Fruit fly (Drosophila melanogaster): Measurements from ENCODE around the gene Mbs.

Gene Mbs

DNA sequence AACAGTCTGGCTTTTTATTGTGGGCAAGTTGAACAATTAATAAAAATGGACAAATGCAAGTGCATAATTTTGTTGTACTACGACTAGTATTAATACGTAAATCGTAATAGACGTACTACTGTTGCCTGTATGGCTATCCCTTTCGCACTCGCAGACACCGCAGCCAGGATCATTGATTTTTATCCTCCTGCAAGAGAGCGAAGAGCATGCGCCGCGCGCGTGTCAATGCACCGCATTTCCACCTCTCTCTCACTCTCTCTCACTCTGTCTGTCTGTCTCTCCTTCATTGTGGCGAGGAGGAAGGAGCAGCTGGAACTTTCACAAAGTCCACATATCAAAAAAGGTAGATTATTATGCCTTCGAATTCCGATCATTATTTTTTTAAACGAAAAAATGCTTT lies 4.7 kb upstream of the Mbs start:
- peak; percentile 7 for TF ChIP-seq CG9139 (GFP tag; optimal IDR thresholded peaks at IDR 0.05)
- TF ChIP-seq CG6163 (GFP tag; IDR thresholded peaks at IDR 0.05): 0 out of 3 replicates have a peak, but pooled peaks have one; percentile 8
- TF ChIP-seq Eip78C (GFP tag): peak; percentile 20
- no peak for TF ChIP-seq CG6854 (GFP tag; optimal IDR thresholded peaks at IDR 0.05)

DNA sequence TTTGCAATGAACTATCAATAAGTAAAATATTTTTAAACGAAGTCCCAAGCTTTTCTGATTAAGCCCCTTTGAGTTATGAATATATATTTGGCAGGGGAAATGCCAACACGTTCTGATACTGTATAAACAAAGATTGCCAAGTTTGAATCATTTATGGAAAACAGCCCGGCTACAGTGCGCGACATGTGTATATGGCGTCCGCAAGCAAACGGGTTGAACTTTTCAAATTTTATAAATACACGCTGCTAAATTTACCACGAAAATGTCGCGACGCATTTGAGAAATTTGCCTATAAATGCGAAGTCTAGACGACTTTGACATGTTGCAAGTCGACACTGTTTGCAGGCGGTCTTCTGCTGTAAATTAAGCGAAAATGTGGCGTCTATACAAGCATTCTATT lies 3.7 kb upstream of the Mbs start:
- peak; percentile 65 for TF ChIP-seq Ets96B (tag; optimal IDR thresholded peaks at IDR 0.05)
- peak; percentile 88 for TF ChIP-seq svp (GFP tag)
- peak; percentile 71 for TF ChIP-seq CG10669 (GFP tag; optimal IDR thresholded peaks at IDR 0.05)
- TF ChIP-seq ss (GFP tag; optimal IDR thresholded peaks at IDR 0.05): peak; percentile 45 to 80
- peak; percentile 74 for TF ChIP-seq CG1621 (tag; optimal IDR thresholded peaks at IDR 0.05)
- TF ChIP-seq Blimp-1 (GFP tag; optimal IDR thresholded peaks at IDR 0.05): peak; percentile 41
- TF ChIP-seq CG6276 (GFP tag; optimal IDR thresholded peaks at IDR 0.05): peak; percentile 50
- peak; percentile 81 for TF ChIP-seq Sox102F (GFP tag; optimal IDR thresholded peaks at IDR 0.05)
- TF ChIP-seq Eip93F (GFP tag; optimal IDR thresholded peaks at IDR 0.05): peak; percentile 13
- peak; percentile 33 for TF ChIP-seq vri (GFP tag; optimal IDR thresholded peaks at IDR 0.05)
- peak; percentile 54 for TF ChIP-seq CG7368 (GFP tag; optimal IDR thresholded peaks at IDR 0.05)
- no peak for TF ChIP-seq fd85E (GFP tag; optimal IDR thresholded peaks at IDR 0.05)
- peak; percentile 81 for TF ChIP-seq CG6163 (GFP tag; IDR thresholded peaks at IDR 0.05)
- TF ChIP-seq CG32006 (GFP tag; optimal IDR thresholded peaks at IDR 0.05): peak; percentile 64
- no peak for TF ChIP-seq dac (GFP tag; optimal IDR thresholded peaks at IDR 0.05)
- peak; percentile 39 for TF ChIP-seq CG11762 (GFP tag; optimal IDR thresholded peaks at IDR 0.05; ENCODE audit: insufficient read depth)
- TF ChIP-seq Ets21C (GFP tag; optimal IDR thresholded peaks at IDR 0.05): peak; percentile 67
- TF ChIP-seq CG6792 (GFP tag; optimal IDR thresholded peaks at IDR 0.05): peak; percentile 59
- TF ChIP-seq CG3919 (GFP tag; optimal IDR thresholded peaks at IDR 0.05): peak; percentile 73
- peak; percentile 52 for TF ChIP-seq CG6854 (GFP tag; optimal IDR thresholded peaks at IDR 0.05)
- peak; percentile 34; the same call in 1 of the 2 replicates for TF ChIP-seq Gug (GFP tag; IDR thresholded peaks at IDR 0.05)
- peak; percentile 80 for TF ChIP-seq Hr39 (GFP tag; optimal IDR thresholded peaks at IDR 0.05)
- TF ChIP-seq cyc (GFP tag; optimal IDR thresholded peaks at IDR 0.05): peak; percentile 76
- TF ChIP-seq net (GFP tag; optimal IDR thresholded peaks at IDR 0.05): peak; percentile 71
- TF ChIP-seq Met (GFP tag; optimal IDR thresholded peaks at IDR 0.05): peak; percentile 83
- TF ChIP-seq Sox15 (GFP tag; optimal IDR thresholded peaks at IDR 0.05): peak; percentile 48
- peak; percentile 52 for TF ChIP-seq Hr4 (GFP tag; optimal IDR thresholded peaks at IDR 0.05)
- peak; percentile 81 for TF ChIP-seq CG31627 (GFP tag; optimal IDR thresholded peaks at IDR 0.05)
- peak; percentile 16 for TF ChIP-seq CG16779 (tag; optimal IDR thresholded peaks at IDR 0.05)
- TF ChIP-seq CG34406 (GFP tag; optimal IDR thresholded peaks at IDR 0.05): peak; percentile 64
- peak; percentile 55 for TF ChIP-seq CG11902 (GFP tag; optimal IDR thresholded peaks at IDR 0.05)
- TF ChIP-seq CG8632 (GFP tag; optimal IDR thresholded peaks at IDR 0.05): peak; percentile 62
- TF ChIP-seq Eip75B (GFP tag; optimal IDR thresholded peaks at IDR 0.05): peak; percentile 61
- peak; percentile 80 for TF ChIP-seq Sox14 (GFP tag; optimal IDR thresholded peaks at IDR 0.05)
- TF ChIP-seq CG15336 (GFP tag; IDR thresholded peaks at IDR 0.05): peak; percentile 74
- peak; percentile 91 for TF ChIP-seq Eip78C (GFP tag)
- no peak for TF ChIP-seq CG4318 (GFP tag; optimal IDR thresholded peaks at IDR 0.05)
- TF ChIP-seq fkh (GFP tag; optimal IDR thresholded peaks at IDR 0.05): peak; percentile 14
- peak; percentile 83 for TF ChIP-seq topi (GFP tag; optimal IDR thresholded peaks at IDR 0.05)
- peak; percentile 66 for TF ChIP-seq spab (GFP tag; optimal IDR thresholded peaks at IDR 0.05)
- TF ChIP-seq salr (GFP tag; optimal IDR thresholded peaks at IDR 0.05): peak; percentile 50 to 77
- TF ChIP-seq CG6808 (GFP tag; optimal IDR thresholded peaks at IDR 0.05): peak; percentile 68
- TF ChIP-seq CG9139 (GFP tag; optimal IDR thresholded peaks at IDR 0.05): peak; percentile 62
- TF ChIP-seq fd59A (GFP tag; optimal IDR thresholded peaks at IDR 0.05): peak; percentile 59
- TF ChIP-seq eg (GFP tag; IDR thresholded peaks at IDR 0.05): peak; percentile 77
- peak; percentile 52 for TF ChIP-seq CG8319 (GFP tag; optimal IDR thresholded peaks at IDR 0.05)
- peak; percentile 80 for TF ChIP-seq esn (GFP tag; optimal IDR thresholded peaks at IDR 0.05)
- peak; percentile 71 for TF ChIP-seq CG8119 (GFP tag; IDR thresholded peaks at IDR 0.05)
- peak; percentile 46 for TF ChIP-seq Lpt (GFP tag; optimal IDR thresholded peaks at IDR 0.05)

Data from whole organism, prepupa.